Worm (Caenorhabditis elegans): Measurements from ENCODE around the gene F18C5.9.

The F18C5.9 gene

DNA sequence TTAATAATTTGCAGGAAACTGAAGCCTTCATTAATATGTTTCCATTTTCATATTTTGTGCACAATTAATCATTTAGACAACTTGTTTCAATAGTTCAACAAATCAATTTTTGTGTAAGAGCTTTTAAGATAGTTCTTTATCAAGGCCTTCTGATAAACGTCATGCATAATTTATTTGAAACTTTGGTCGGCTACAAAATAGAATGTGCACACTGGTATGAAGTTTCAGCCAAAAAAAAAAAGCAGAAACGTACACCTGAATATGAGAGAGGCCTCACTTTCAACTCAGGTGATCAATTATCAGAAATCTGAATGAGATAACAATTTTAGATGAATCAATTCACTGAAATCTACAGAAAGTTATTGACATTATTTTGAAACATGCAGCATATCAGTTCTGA, 47.6 kb downstream of the F18C5.9 start:
- TF ChIP-seq fkh-8 (tag; optimal IDR thresholded peaks at IDR 0.05): no peak
- peak; percentile 63 for TF ChIP-seq elt-2 (tag; optimal IDR thresholded peaks at IDR 0.05)

DNA sequence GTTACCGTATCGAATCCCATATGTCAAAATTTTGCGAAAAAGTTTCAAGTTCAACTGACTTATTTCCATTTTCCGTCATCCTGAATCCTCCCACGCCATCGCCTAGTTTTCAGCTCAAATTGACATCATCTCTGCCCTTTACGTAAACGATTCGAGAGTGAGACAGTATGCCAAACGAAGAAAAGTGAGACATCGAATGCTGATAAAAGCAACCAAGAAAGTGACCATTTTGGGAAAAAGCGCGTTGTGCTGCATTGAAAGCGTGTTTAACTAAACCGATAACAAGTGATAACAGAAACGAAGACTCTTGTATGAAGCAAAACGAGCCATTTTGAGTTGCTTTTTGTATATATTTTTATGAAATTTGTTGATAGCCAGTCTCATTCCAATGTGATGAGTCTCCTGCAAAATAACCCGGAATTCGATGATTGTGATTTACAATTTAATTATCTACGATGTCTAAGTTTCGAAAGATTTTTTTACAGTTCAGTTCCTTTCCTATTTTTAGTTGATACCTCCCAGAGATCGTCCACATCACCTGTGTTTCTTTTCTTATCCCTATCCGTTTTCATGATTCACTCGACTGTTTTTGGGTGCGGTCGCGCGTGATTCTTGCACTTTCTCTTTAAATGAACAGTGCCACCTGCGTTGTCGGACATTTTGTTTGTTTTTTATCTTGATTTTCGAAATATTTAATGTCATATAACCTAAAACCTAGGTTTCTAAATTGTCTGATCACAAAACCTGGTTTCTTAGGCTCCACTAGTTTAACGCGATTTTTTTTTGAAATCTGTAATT, 48.5 kb downstream of the F18C5.9 start:
- TF ChIP-seq zag-1 (tag; optimal IDR thresholded peaks at IDR 0.05) (no peak), lin-14 (GFP tag; optimal IDR thresholded peaks at IDR 0.05) (peak; percentile 39), egl-27 (tag; optimal IDR thresholded peaks at IDR 0.05) (no peak), ces-1 (GFP tag; optimal IDR thresholded peaks at IDR 0.05) (no peak), lsy-2 (tag; optimal IDR thresholded peaks at IDR 0.05) (no peak), ceh-90 (tag; optimal IDR thresholded peaks at IDR 0.05) (no peak), nhr-85 (tag) (peak; percentile 84), hlh-17 (GFP tag; optimal IDR thresholded peaks at IDR 0.05; ENCODE audit: borderline replicate concordance) (no peak), xbp-1 (tag; optimal IDR thresholded peaks at IDR 0.05) (no peak), fkh-10 (GFP tag; optimal IDR thresholded peaks at IDR 0.05) (no peak), tbx-2 (tag; optimal IDR thresholded peaks at IDR 0.05) (no peak), snpc-4 (tag; optimal IDR thresholded peaks at IDR 0.05) (no peak), blmp-1 (tag; optimal IDR thresholded peaks at IDR 0.05) (peak; percentile 95), nhr-28 (tag; optimal IDR thresholded peaks at IDR 0.05) (no peak), nhr-47 (tag; optimal IDR thresholded peaks at IDR 0.05) (no peak), ets-5 (GFP tag; IDR thresholded peaks at IDR 0.05) (no peak), grh-1 (GFP tag; IDR thresholded peaks at IDR 0.05) (no peak), unc-86 (tag; optimal IDR thresholded peaks at IDR 0.05) (no peak), ceh-63 (GFP tag; optimal IDR thresholded peaks at IDR 0.05) (no peak), elt-3 (tag; optimal IDR thresholded peaks at IDR 0.05) (peak in 1 of 6 experiments; percentile 68), elt-2 (tag; optimal IDR thresholded peaks at IDR 0.05) (peak; percentile 83), mdl-1 (tag; optimal IDR thresholded peaks at IDR 0.05) (no peak), nhr-84 (tag; optimal IDR thresholded peaks at IDR 0.05) (no peak), efl-1 (optimal IDR thresholded peaks at IDR 0.05) (no peak), efl-1 (GFP tag; optimal IDR thresholded peaks at IDR 0.05 in 1 of 2) (no peak), fos-1 (tag; optimal IDR thresholded peaks at IDR 0.05) (no peak), nhr-71 (tag; optimal IDR thresholded peaks at IDR 0.05) (no peak), egl-13 (tag; optimal IDR thresholded peaks at IDR 0.05) (no peak), jun-1 (tag; optimal IDR thresholded peaks at IDR 0.05) (no peak), nhr-20 (tag; optimal IDR thresholded peaks at IDR 0.05) (no peak), nhr-12 (tag; optimal IDR thresholded peaks at IDR 0.05) (no peak), nhr-19 (GFP tag; conservative IDR thresholded peaks at IDR 0.05) (no peak), nhr-237 (tag; optimal IDR thresholded peaks at IDR 0.05) (no peak), tlp-1 (tag; optimal IDR thresholded peaks at IDR 0.05) (no peak), irx-1 (tag; optimal IDR thresholded peaks at IDR 0.05) (no peak), hpl-2 (GFP tag; optimal IDR thresholded peaks at IDR 0.05) (no peak), dsc-1 (tag; optimal IDR thresholded peaks at IDR 0.05) (no peak)

DNA sequence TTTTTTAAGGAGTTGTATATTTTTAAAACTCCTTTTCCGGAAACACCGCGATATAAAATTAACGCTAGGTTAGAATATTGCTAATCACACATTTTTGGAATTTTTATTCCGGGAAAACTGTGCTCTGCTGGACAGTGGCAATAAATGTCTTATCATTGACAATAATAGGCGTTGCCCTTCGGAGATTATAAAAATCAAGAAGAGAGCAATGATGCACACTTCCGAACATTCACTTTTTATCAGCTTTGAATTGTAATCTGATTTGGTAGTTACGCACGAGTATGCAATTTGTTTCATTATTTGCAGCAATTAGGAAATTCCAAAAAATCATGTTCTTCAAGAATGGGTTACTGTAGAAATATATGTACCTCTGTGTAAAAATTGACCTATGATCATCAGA, 49.2 kb downstream of the F18C5.9 start:
- TF ChIP-seq efl-1 (optimal IDR thresholded peaks at IDR 0.05): no peak
- peak in 1 of 2 experiments; percentile 21 for TF ChIP-seq efl-1 (GFP tag; optimal IDR thresholded peaks at IDR 0.05 in 1 of 2)
- peak; percentile 69 for TF ChIP-seq elt-2 (tag; optimal IDR thresholded peaks at IDR 0.05)
- TF ChIP-seq lin-14 (GFP tag; optimal IDR thresholded peaks at IDR 0.05): no peak

DNA sequence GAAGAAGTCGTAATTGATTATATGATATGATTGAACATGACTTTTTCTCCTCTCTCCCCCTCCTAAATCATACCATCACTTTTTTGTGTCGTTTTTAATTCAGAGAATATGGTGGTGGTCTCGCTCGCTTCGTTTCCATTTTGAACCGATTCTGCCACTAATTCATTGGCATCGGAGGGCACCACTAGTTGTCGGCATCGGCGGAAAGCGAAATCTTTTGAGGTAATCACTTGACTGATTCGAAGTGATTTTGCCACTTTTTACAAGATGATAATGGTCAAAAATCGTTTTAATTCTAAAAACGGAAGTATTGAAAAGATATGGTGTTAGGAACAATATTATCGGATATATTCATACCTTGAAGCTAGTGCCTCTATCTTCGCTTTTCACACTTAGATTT, 49.8 kb downstream of the F18C5.9 start, which contains the start of gene klf-3:
TSS of gene klf-3 (plus strand) at position 109 of the 400 bp plus-strand sequence.
- TF ChIP-seq egl-27 (tag; optimal IDR thresholded peaks at IDR 0.05): no peak
- TF ChIP-seq lin-35 (GFP tag; optimal IDR thresholded peaks at IDR 0.05): no peak
- peak in 1 of 6 experiments; percentile 17 for TF ChIP-seq elt-3 (tag; optimal IDR thresholded peaks at IDR 0.05)
- TF ChIP-seq blmp-1 (tag; optimal IDR thresholded peaks at IDR 0.05): peak; percentile 59
- no peak for TF ChIP-seq hpl-2 (GFP tag; optimal IDR thresholded peaks at IDR 0.05)
- TF ChIP-seq lin-13 (GFP tag; optimal IDR thresholded peaks at IDR 0.05): no peak
- TF ChIP-seq pag-3 (tag; optimal IDR thresholded peaks at IDR 0.05; ENCODE audit: borderline replicate concordance, insufficient read depth): peak; percentile 53
- TF ChIP-seq nhr-19 (GFP tag; conservative IDR thresholded peaks at IDR 0.05): no peak

All from whole organism, L1 larva.